Fruit fly (Drosophila melanogaster) whole organism, embryonic: ENCODE results near the gene CG34126.

Experiments
- ATbp ChIP-seq: fragments of 200-800 bp; sonication (Bioruptor generic); optimal IDR thresholded peaks from 2 replicates; lab custom pipeline; 2017; ENCODE audit warnings: missing biosample characterization, mild to moderate bottlenecking, missing genetic modification characterization, missing genetic modification reagents
- Bdp1 ChIP-seq: fragments of 200-800 bp; sonication (Bioruptor generic); optimal IDR thresholded peaks from 3 replicates; lab custom pipeline; 2016; ENCODE audit warnings: missing biosample characterization, missing genetic modification characterization
- CG10209 ChIP-seq: fragments of 200-800 bp; sonication (Bioruptor generic); optimal IDR thresholded peaks from 3 replicates; lab custom pipeline; 2017; ENCODE audit warnings: missing biosample characterization, mild to moderate bottlenecking, missing genetic modification characterization, missing genetic modification reagents
- CG15011 ChIP-seq: fragments of 200-800 bp; sonication (Bioruptor generic); optimal IDR thresholded peaks from 3 replicates; lab custom pipeline; 2018; ENCODE audit warnings: missing biosample characterization, mild to moderate bottlenecking, missing genetic modification characterization
- CG15601 ChIP-seq: fragments of 200-800 bp; sonication (Bioruptor generic); optimal IDR thresholded peaks from 3 replicates; lab custom pipeline; 2019; ENCODE audit warnings: missing biosample characterization, mild to moderate bottlenecking, missing genetic modification characterization, moderate library complexity
- CG17568 ChIP-seq: fragments of 200-800 bp; sonication (Bioruptor generic); optimal IDR thresholded peaks from 2 replicates; lab custom pipeline; 2018; ENCODE audit warnings: missing biosample characterization, mild to moderate bottlenecking, missing genetic modification characterization, moderate library complexity
- CG18599 ChIP-seq: fragments of 200-800 bp; sonication (Bioruptor generic); optimal IDR thresholded peaks from 3 replicates; lab custom pipeline; 2017; ENCODE audit warnings: missing biosample characterization, missing genetic modification characterization, mild to moderate bottlenecking, moderate library complexity, missing genetic modification reagents
- CG18619 ChIP-seq: fragments of 200-800 bp; sonication (Bioruptor generic); optimal IDR thresholded peaks from 3 replicates; lab custom pipeline; 2017; ENCODE audit warnings: missing biosample characterization, mild to moderate bottlenecking, missing genetic modification characterization
- CG18764 ChIP-seq: fragments of 200-800 bp; sonication (Bioruptor generic); optimal IDR thresholded peaks from 3 replicates; lab custom pipeline; 2016; ENCODE audit warnings: missing biosample characterization, missing genetic modification characterization
- CG2712 ChIP-seq: fragments of 200-800 bp; optimal IDR thresholded peaks from 3 replicates; lab custom pipeline; 2019; ENCODE audit warnings: missing biosample characterization, mild to moderate bottlenecking, missing genetic modification characterization, moderate library complexity
- CG30431 ChIP-seq: fragments of 200-800 bp; sonication (Bioruptor generic); optimal IDR thresholded peaks from 2 replicates; lab custom pipeline; 2017; ENCODE audit warnings: missing biosample characterization, missing genetic modification characterization
- CG3281 ChIP-seq: fragments of 200-800 bp; sonication (Bioruptor generic); optimal IDR thresholded peaks from 3 replicates; lab custom pipeline; 2017; ENCODE audit warnings: missing biosample characterization, mild to moderate bottlenecking, missing genetic modification characterization
- CG34224 ChIP-seq: fragments of 200-800 bp; sonication (Bioruptor generic); IDR thresholded peaks from 3 replicates; pipeline ENCODE4 v1.3.6; 2022; ENCODE audit warnings: missing biosample characterization, missing genetic modification characterization; ENCODE audit not compliant: partially characterized antibody
- CG42726 ChIP-seq: fragments of 200-800 bp; sonication (Bioruptor generic); IDR thresholded peaks from 2 replicates; pipeline ENCODE4 v1.3.6; 2022; ENCODE audit warnings: missing biosample characterization, missing genetic modification characterization; ENCODE audit not compliant: partially characterized antibody
- CG4820 ChIP-seq: fragments of 200-800 bp; sonication (Bioruptor generic); optimal IDR thresholded peaks from 3 replicates; lab custom pipeline; 2016; ENCODE audit warnings: missing biosample characterization, missing genetic modification characterization
- CG6813 ChIP-seq: fragments of 200-800 bp; sonication (Bioruptor generic); optimal IDR thresholded peaks from 2 replicates; lab custom pipeline; 2017; ENCODE audit warnings: missing biosample characterization, missing genetic modification characterization, mild to moderate bottlenecking, moderate library complexity, missing genetic modification reagents
- CG7745 ChIP-seq: fragments of 200-800 bp; sonication (Bioruptor generic); optimal IDR thresholded peaks from 2 replicates; lab custom pipeline; 2018; ENCODE audit warnings: missing biosample characterization, mild to moderate bottlenecking, missing genetic modification characterization, moderate library complexity
- CG8359 ChIP-seq: fragments of 200-800 bp; sonication (Bioruptor generic); optimal IDR thresholded peaks from 2 replicates; lab custom pipeline; 2017; ENCODE audit warnings: missing biosample characterization, mild to moderate bottlenecking, missing genetic modification characterization, borderline replicate concordance
- CTCF ChIP-seq: fragments of 200-800 bp; sonication (Bioruptor generic); optimal IDR thresholded peaks from 2 replicates; lab custom pipeline; 2017; ENCODE audit warnings: missing biosample characterization, mild to moderate bottlenecking, missing genetic modification characterization, moderate library complexity
- Dll ChIP-seq: fragments of 200-800 bp; sonication (Bioruptor generic); IDR thresholded peaks from 4 replicates; pipeline ENCODE4 v1.3.6; 2022; ENCODE audit warnings: missing biosample characterization, missing genetic modification characterization; ENCODE audit not compliant: partially characterized antibody
- Dref ChIP-seq: fragments of 200-800 bp; sonication (Bioruptor generic); IDR thresholded peaks from 2 replicates; pipeline ENCODE4 v1.3.6; 2022; ENCODE audit warnings: missing biosample characterization, missing genetic modification characterization
- ERR ChIP-seq: fragments of 200-800 bp; sonication (Bioruptor generic); optimal IDR thresholded peaks from 2 replicates; lab custom pipeline; 2016; ENCODE audit warnings: missing biosample characterization, missing genetic modification characterization
- Fer3 ChIP-seq: fragments of 200-800 bp; sonication (Bioruptor generic); optimal IDR thresholded peaks from 2 replicates; lab custom pipeline; 2018; ENCODE audit warnings: missing biosample characterization, mild to moderate bottlenecking, missing genetic modification characterization, moderate library complexity
- Hsf ChIP-seq: fragments of 200-800 bp; sonication (Bioruptor generic); optimal IDR thresholded peaks from 3 replicates; lab custom pipeline; 2016; ENCODE audit warnings: missing biosample characterization, missing genetic modification characterization
- MESR4 ChIP-seq: fragments of 200-800 bp; sonication (Bioruptor generic); optimal IDR thresholded peaks from 2 replicates; lab custom pipeline; 2018; ENCODE audit warnings: missing biosample characterization, mild to moderate bottlenecking, missing genetic modification characterization, moderate library complexity
- Mrtf ChIP-seq: fragments of 200-800 bp; sonication (Bioruptor generic); IDR thresholded peaks from 3 replicates; pipeline ENCODE4 v1.3.6; 2022; ENCODE audit warnings: missing biosample characterization, missing genetic modification characterization
- Nf-YB ChIP-seq: fragments of 200-800 bp; sonication (Bioruptor generic); optimal IDR thresholded peaks from 3 replicates; lab custom pipeline; 2019; ENCODE audit warnings: missing biosample characterization, mild to moderate bottlenecking, missing genetic modification characterization, moderate library complexity
- Side ChIP-seq: fragments of 200-800 bp; sonication (Bioruptor generic); optimal IDR thresholded peaks from 2 replicates; lab custom pipeline; 2016; ENCODE audit warnings: missing biosample characterization, missing genetic modification characterization
- Six4 ChIP-seq: fragments of 200-800 bp; sonication (Bioruptor generic); optimal IDR thresholded peaks from 2 replicates; lab custom pipeline; 2016; ENCODE audit warnings: missing biosample characterization, missing genetic modification characterization
- ab ChIP-seq: fragments of 200-800 bp; sonication (Bioruptor generic); optimal IDR thresholded peaks from 2 replicates; lab custom pipeline; 2016; ENCODE audit warnings: missing biosample characterization, missing genetic modification characterization
- amos ChIP-seq: fragments of 200-800 bp; sonication (Bioruptor generic); IDR thresholded peaks from 2 replicates; pipeline ENCODE4 v1.3.6; 2022; ENCODE audit warnings: missing biosample characterization, missing genetic modification characterization; ENCODE audit not compliant: partially characterized antibody
- aop ChIP-seq: fragments of 200-800 bp; sonication (Bioruptor generic); IDR thresholded peaks from 2 replicates; pipeline ENCODE4 v1.3.6; 2022; ENCODE audit warnings: missing biosample characterization, missing genetic modification characterization
- cg ChIP-seq: fragments of 200-800 bp; sonication (Bioruptor generic); optimal IDR thresholded peaks from 3 replicates; lab custom pipeline; 2019; ENCODE audit warnings: missing biosample characterization, mild to moderate bottlenecking, missing genetic modification characterization, moderate library complexity
- corto ChIP-seq: fragments of 200-800 bp; sonication (Bioruptor generic); optimal IDR thresholded peaks from 2 replicates; lab custom pipeline; 2016; ENCODE audit warnings: missing biosample characterization, mild to moderate bottlenecking, missing genetic modification characterization, moderate library complexity
- dati ChIP-seq: fragments of 200-800 bp; sonication (Bioruptor generic); IDR thresholded peaks from 2 replicates; pipeline ENCODE4 v1.3.6; 2022; ENCODE audit warnings: missing biosample characterization, missing genetic modification characterization
- eyg ChIP-seq: fragments of 200-800 bp; sonication (Bioruptor generic); optimal IDR thresholded peaks from 3 replicates; lab custom pipeline; 2016; ENCODE audit warnings: missing biosample characterization, missing genetic modification characterization
- gsb ChIP-seq: fragments of 200-800 bp; sonication (Bioruptor generic); IDR thresholded peaks from 2 replicates; pipeline ENCODE4 v1.3.6; 2022; ENCODE audit warnings: missing biosample characterization, missing genetic modification characterization
- hth ChIP-seq: fragments of >200 bp; optimal IDR thresholded peaks from 2 replicates; lab custom pipeline; 2017; ENCODE audit warnings: inconsistent platforms
- ind ChIP-seq: fragments of 200-800 bp; sonication (Bioruptor generic); optimal IDR thresholded peaks from 3 replicates; lab custom pipeline; 2016; ENCODE audit warnings: missing biosample characterization, missing genetic modification characterization
- nerfin-2 ChIP-seq: fragments of 200-800 bp; sonication (Bioruptor generic); IDR thresholded peaks from 2 replicates; pipeline ENCODE4 v1.3.6; 2022; ENCODE audit warnings: missing biosample characterization, missing genetic modification characterization; ENCODE audit not compliant: partially characterized antibody
- peb ChIP-seq: fragments of 200-800 bp; sonication (Bioruptor generic); IDR thresholded peaks from 2 replicates; pipeline ENCODE4 v1.3.6; 2022; ENCODE audit warnings: missing biosample characterization, missing genetic modification characterization
- run ChIP-seq: fragments of 200-800 bp; sonication (Bioruptor generic); optimal IDR thresholded peaks from 3 replicates; lab custom pipeline; 2018; ENCODE audit warnings: missing biosample characterization, mild to moderate bottlenecking, missing genetic modification characterization
- sd ChIP-seq: fragments of 200-800 bp; sonication (Bioruptor generic); optimal IDR thresholded peaks from 3 replicates; lab custom pipeline; 2018; ENCODE audit warnings: missing biosample characterization, mild to moderate bottlenecking, missing genetic modification characterization, moderate library complexity
- stc ChIP-seq: fragments of 200-800 bp; sonication (Bioruptor generic); IDR thresholded peaks from 2 replicates; pipeline ENCODE4 v1.3.6; 2022; ENCODE audit warnings: missing biosample characterization, missing genetic modification characterization
- sug ChIP-seq: fragments of 200-800 bp; optimal IDR thresholded peaks from 2 replicates; lab custom pipeline; 2019; ENCODE audit warnings: missing biosample characterization, mild to moderate bottlenecking, missing genetic modification characterization, moderate library complexity
- tna ChIP-seq: fragments of 200-800 bp; sonication (Bioruptor generic); IDR thresholded peaks from 2 replicates; pipeline ENCODE4 v1.3.6; 2022; ENCODE audit warnings: missing biosample characterization, missing genetic modification characterization; ENCODE audit not compliant: partially characterized antibody
- trh ChIP-seq: fragments of 200-800 bp; sonication (Bioruptor generic); optimal IDR thresholded peaks from 2 replicates; lab custom pipeline; 2016; ENCODE audit warnings: missing biosample characterization, missing genetic modification characterization
- twi ChIP-seq: fragments of 200-800 bp; optimal IDR thresholded peaks from 2 replicates; lab custom pipeline; 2019; ENCODE audit warnings: missing biosample characterization, mild to moderate bottlenecking, missing genetic modification characterization, moderate library complexity
- wek ChIP-seq: fragments of 200-800 bp; sonication (Bioruptor generic); optimal IDR thresholded peaks from 3 replicates; lab custom pipeline; 2018; ENCODE audit warnings: missing biosample characterization, mild to moderate bottlenecking, missing genetic modification characterization, moderate library complexity

The CG34126 gene

DNA sequence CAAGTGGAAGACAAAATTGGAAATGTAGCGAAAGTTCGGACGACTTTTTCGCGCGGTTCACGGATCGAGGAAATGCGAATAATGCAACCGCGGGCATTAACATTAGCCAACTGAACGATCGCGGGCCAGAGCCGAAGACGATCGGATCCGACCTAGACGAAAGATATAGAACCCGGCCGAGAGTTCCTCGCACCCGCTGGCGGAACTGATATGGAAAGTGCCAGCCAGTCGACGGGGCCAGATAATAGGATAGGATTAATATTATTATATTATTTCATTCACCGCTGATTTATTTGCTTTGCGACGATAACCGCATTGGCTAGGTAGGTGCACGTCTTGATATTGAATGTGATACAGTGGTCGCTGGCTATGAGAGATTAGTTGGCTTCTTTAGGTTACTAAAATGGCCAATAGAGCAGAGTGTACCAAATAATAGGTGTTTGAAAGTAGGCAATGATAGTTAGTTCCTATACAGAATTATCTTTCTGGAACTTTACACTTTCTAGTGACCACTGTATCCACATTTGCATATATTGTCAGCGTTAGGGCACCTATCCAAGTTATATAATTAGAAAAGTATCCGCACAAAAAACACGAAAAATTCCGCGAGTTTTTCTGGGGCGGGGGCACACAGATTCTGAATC lies 18.1 kb downstream of the CG34126 start (continued):
- TF ChIP-seq CG4820 (peak; percentile 62), CG18599 (GFP tag; lab: Kevin White, UChicago) (peak; percentile 78), CG42726 (GFP tag; lab: Robert Waterston, UW) (no peak), CG7745 (tag; lab: Kevin White, UChicago) (no peak), ab (GFP tag; lab: Kevin White, UChicago) (no peak), tna (GFP tag; lab: Robert Waterston, UW) (no peak), CG30431 (GFP tag; lab: Kevin White, UChicago) (peak; percentile 70), CG17568 (GFP tag; lab: Kevin White, UChicago) (peak; percentile 45), wek (GFP tag; lab: Kevin White, UChicago) (no peak), Dll (no peak), CTCF (GFP tag; lab: Kevin White, UChicago) (peak; percentile 26), trh (GFP tag; lab: Kevin White, UChicago) (peak; percentile 8), CG15011 (GFP tag; lab: Kevin White, UChicago) (peak; percentile 38), Six4 (GFP tag; lab: Kevin White, UChicago) (peak; percentile 21), Hsf (GFP tag; lab: Kevin White, UChicago) (peak; percentile 68), gsb (GFP tag; lab: Robert Waterston, UW) (0 out of 2 replicates have a peak, but pooled peaks have one; percentile 25), CG3281 (GFP tag; lab: Kevin White, UChicago) (peak; percentile 72), CG10209 (GFP tag; lab: Kevin White, UChicago) (peak; percentile 72), nerfin-2 (GFP tag; lab: Robert Waterston, UW) (no peak), sd (no peak), MESR4 (no peak), CG15601 (tag; lab: Kevin White, UChicago) (peak; percentile 43), peb (GFP tag; lab: Robert Waterston, UW) (no peak), sug (tag; lab: Kevin White, UChicago) (peak; percentile 26), CG34224 (GFP tag; lab: Robert Waterston, UW) (no peak), CG18764 (peak; percentile 42), CG6813 (GFP tag; lab: Kevin White, UChicago) (peak; percentile 53), twi (tag; lab: Kevin White, UChicago) (no peak), corto (GFP tag; lab: Kevin White, UChicago) (peak; percentile 40), CG8359 (GFP tag; lab: Kevin White, UChicago) (peak; percentile 29), CG18619 (peak; percentile 48), Mrtf (GFP tag; lab: Robert Waterston, UW) (peak; percentile 77; the same call in 2 of the 3 replicates), Fer3 (tag; lab: Kevin White, UChicago) (peak; percentile 69), aop (0 out of 2 replicates have a peak, but pooled peaks have one; percentile 23), stc (GFP tag; lab: Robert Waterston, UW) (peak; percentile 64), run (no peak), Bdp1 (GFP tag; lab: Kevin White, UChicago) (peak; percentile 47), Dref (GFP tag; lab: Robert Waterston, UW) (no peak), ATbp (GFP tag; lab: Kevin White, UChicago) (peak; percentile 54), cg (no peak), Nf-YB (GFP tag; lab: Kevin White, UChicago) (peak; percentile 11), ind (peak; percentile 83), Side (GFP tag; lab: Kevin White, UChicago) (peak; percentile 52), dati (GFP tag; lab: Robert Waterston, UW) (0 out of 2 replicates have a peak, but pooled peaks have one; percentile 49), eyg (peak; percentile 19), hth (no peak), CG2712 (tag; lab: Kevin White, UChicago) (peak; percentile 72), amos (no peak), ERR (GFP tag; lab: Kevin White, UChicago) (peak; percentile 12)
